Fruit fly (Drosophila melanogaster): ENCODE results near the gene CG15754.

The CG15754 gene

DNA sequence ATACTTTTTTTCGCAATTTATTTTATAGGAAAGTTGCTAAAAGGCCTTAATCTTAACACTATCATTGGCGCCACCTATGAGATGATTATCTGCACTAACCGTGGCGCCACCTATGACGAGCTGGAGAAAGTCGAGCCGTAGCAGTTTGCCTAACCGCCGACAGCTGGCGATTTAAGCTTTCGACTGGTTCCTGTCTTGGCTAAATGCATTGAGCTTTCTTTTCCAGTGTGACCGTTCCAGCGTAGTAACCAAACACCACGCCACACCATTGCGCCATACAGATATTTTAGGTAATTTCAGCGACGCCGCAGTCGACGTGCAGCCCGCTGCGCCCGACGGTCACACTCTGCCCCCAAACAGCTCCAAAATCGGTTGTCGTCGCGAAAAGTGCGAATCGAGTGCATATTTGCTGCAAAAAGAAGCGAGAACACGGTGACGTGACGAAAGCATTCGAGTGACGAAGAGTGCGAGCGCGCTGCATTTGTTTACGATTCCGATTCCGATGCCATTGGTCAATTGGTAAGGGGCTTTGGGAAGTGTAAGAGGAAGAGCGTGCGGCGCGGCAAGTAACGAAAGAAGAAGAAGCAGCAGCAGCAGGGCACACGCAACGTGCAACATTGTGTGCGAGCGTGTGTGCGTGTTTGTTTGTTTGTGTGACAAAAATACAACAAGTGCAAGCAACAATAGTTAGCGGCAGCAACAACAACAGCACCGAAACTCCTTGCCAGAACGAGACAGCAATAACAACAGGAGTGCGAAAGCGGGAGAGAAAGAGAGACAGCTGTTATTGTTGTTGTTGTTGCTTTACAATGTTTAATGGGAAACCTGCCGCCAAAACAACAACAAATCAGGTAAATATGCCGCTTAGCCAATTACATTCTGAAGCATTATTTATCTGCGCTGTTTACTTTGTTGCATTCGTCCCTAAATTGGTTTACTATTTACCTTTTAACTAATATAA is 36.0 kb downstream of the CG15754 start, which contains the start of the genes CG46311 and Tpst (continued):
- TF ChIP-seq CG9727 (GFP tag; optimal IDR thresholded peaks at IDR 0.05): peak; percentile 9
- TF ChIP-seq CrebB (tag; optimal IDR thresholded peaks at IDR 0.05): no peak
- no peak for TF ChIP-seq lola (GFP tag; optimal IDR thresholded peaks at IDR 0.05)
- no peak for TF ChIP-seq sd (tag; optimal IDR thresholded peaks at IDR 0.05)
- peak; percentile 67; the same call in 1 of the 3 replicates for TF ChIP-seq Opbp (GFP tag; IDR thresholded peaks at IDR 0.05; ENCODE audit: partially characterized antibody)
- TF ChIP-seq CG12071 (GFP tag; optimal IDR thresholded peaks at IDR 0.05): peak; percentile 2
- TF ChIP-seq Rfx (GFP tag; IDR thresholded peaks at IDR 0.05): peak; percentile 88
- TF ChIP-seq Bteb2 (GFP tag; optimal IDR thresholded peaks at IDR 0.05): no peak
- TF ChIP-seq vnd (GFP tag; IDR thresholded peaks at IDR 0.05; ENCODE audit: partially characterized antibody): no peak
- TF ChIP-seq CG8924 (tag; optimal IDR thresholded peaks at IDR 0.05): peak; percentile 7
- TF ChIP-seq CG1832 (GFP tag; optimal IDR thresholded peaks at IDR 0.05): peak; percentile 44
- peak; percentile 32 for TF ChIP-seq Atf3 (GFP tag; optimal IDR thresholded peaks at IDR 0.05)
- TF ChIP-seq gt (GFP tag; IDR thresholded peaks at IDR 0.05): no peak
- peak; percentile 66 for TF ChIP-seq YL-1 (GFP tag; optimal IDR thresholded peaks at IDR 0.05)
- TF ChIP-seq slp2 (GFP tag; optimal IDR thresholded peaks at IDR 0.05): peak; percentile 43
- no peak for TF ChIP-seq CG12219 (GFP tag; optimal IDR thresholded peaks at IDR 0.05)
- TF ChIP-seq CG9932 (GFP tag; IDR thresholded peaks at IDR 0.05): peak; percentile 74
- no peak for TF ChIP-seq klu (GFP tag; IDR thresholded peaks at IDR 0.05)
- peak; percentile 43 for TF ChIP-seq trem (tag; optimal IDR thresholded peaks at IDR 0.05)
- peak; percentile 30 for TF ChIP-seq Camta (GFP tag; optimal IDR thresholded peaks at IDR 0.05)
- no peak for TF ChIP-seq Lim3 (GFP tag; IDR thresholded peaks at IDR 0.05)
- peak; percentile 23 for TF ChIP-seq ewg (GFP tag; optimal IDR thresholded peaks at IDR 0.05)
- peak; percentile 48 for TF ChIP-seq scrt (GFP tag; optimal IDR thresholded peaks at IDR 0.05)
- TF ChIP-seq CG4404 (GFP tag; IDR thresholded peaks at IDR 0.05): peak; percentile 36; the same call in 1 of the 2 replicates
- no peak for TF ChIP-seq fd64A (GFP tag; optimal IDR thresholded peaks at IDR 0.05)
- TF ChIP-seq CG11247 (GFP tag; IDR thresholded peaks at IDR 0.05): peak; percentile 84
- TF ChIP-seq CG17328 (GFP tag; IDR thresholded peaks at IDR 0.05): peak; percentile 77
- TF ChIP-seq CG2678 (tag; optimal IDR thresholded peaks at IDR 0.05): peak; percentile 8
- peak; percentile 1 for TF ChIP-seq Neu2 (GFP tag; optimal IDR thresholded peaks at IDR 0.05; ENCODE audit: borderline replicate concordance)
- no peak for TF ChIP-seq CG13123 (GFP tag; optimal IDR thresholded peaks at IDR 0.05)
- TF ChIP-seq pzg (GFP tag; optimal IDR thresholded peaks at IDR 0.05): peak; percentile 98
- peak; percentile 68 for TF ChIP-seq CG32772 (GFP tag; IDR thresholded peaks at IDR 0.05)
- peak; percentile 33 for TF ChIP-seq pho (GFP tag; optimal IDR thresholded peaks at IDR 0.05)
- TF ChIP-seq ttk (GFP tag; IDR thresholded peaks at IDR 0.05): peak; percentile 34; the same call in 1 of the 2 replicates
- TF ChIP-seq CG8388 (GFP tag; optimal IDR thresholded peaks at IDR 0.05): no peak
- TF ChIP-seq CkIIα-i1 (GFP tag; IDR thresholded peaks at IDR 0.05): no peak
- no peak for TF ChIP-seq Sox100B (GFP tag; optimal IDR thresholded peaks at IDR 0.05)
- TF ChIP-seq CG15011 (GFP tag; optimal IDR thresholded peaks at IDR 0.05): no peak
- TF ChIP-seq CG30431 (GFP tag; optimal IDR thresholded peaks at IDR 0.05): peak; percentile 28
- peak; percentile 72 for TF ChIP-seq H15 (GFP tag; IDR thresholded peaks at IDR 0.05)
- TF ChIP-seq sisA (GFP tag; IDR thresholded peaks at IDR 0.05): peak; percentile 67
- TF ChIP-seq Dp (GFP tag; optimal IDR thresholded peaks at IDR 0.05): peak; percentile 51
- no peak for TF ChIP-seq vfl (GFP tag; optimal IDR thresholded peaks at IDR 0.05)
- no peak for TF ChIP-seq wek (GFP tag; optimal IDR thresholded peaks at IDR 0.05)
- peak; percentile 54 for TF ChIP-seq bcd (GFP tag; optimal IDR thresholded peaks at IDR 0.05)
- peak; percentile 35 for TF ChIP-seq Mad (GFP tag; optimal IDR thresholded peaks at IDR 0.05)
- TF ChIP-seq CG18476 (GFP tag; optimal IDR thresholded peaks at IDR 0.05): no peak
- peak; percentile 73 for TF ChIP-seq ase (GFP tag; IDR thresholded peaks at IDR 0.05)

Measured in whole organism, embryonic.